Fruit fly (Drosophila melanogaster): ENCODE data around the gene CG1172.

Gene CG1172

dm6 chr3R:5422123-5422522 is 28.4 kb downstream of the CG1172 start:
- no peak for TF ChIP-seq noc (tag; optimal IDR thresholded peaks at IDR 0.05)

- TF ChIP-seq noc (tag; optimal IDR thresholded peaks at IDR 0.05), result no peak
These were observed 33.4 kb downstream of the CG1172 start, which contains the start of gene CG12147 for dm6 chr3R:5427157-5427556. Gene CG12147, minus strand, starts transcription at chr3R:5427257.

DNA sequence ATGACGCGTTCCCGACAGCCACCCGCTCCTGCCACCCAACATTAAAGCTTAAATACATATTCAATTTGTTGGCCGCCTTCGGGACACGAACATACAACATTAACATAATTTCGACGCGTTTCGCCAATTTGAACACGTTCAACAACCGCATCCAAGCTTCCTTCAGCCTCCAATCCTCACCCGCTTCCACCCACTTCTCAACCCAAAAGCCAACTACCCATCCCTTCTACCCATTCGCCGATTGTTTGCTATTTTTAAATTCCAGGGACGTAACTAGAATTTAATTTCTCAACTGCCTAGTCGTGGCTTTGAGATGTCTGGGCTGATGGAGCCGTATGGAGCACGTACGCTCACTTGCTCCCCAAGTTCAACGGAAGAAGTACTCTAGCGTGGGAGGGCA is 36.1 kb downstream of the CG1172 start:
- TF ChIP-seq noc (tag; optimal IDR thresholded peaks at IDR 0.05), result no peak

dm6 chr3R:5438750-5439149 is 45.0 kb downstream of the CG1172 start:
- no peak for TF ChIP-seq noc (tag; optimal IDR thresholded peaks at IDR 0.05)
